Fruit fly (Drosophila melanogaster) Kc167 (cell line): Measurements from ENCODE around the gene gry.

Source experiments
- Myc ChIP-seq: fragments of >200 bp; optimal IDR thresholded peaks from 2 replicates; lab custom pipeline; 2017; ENCODE audit warnings: missing external identifiers
- Sin3A ChIP-seq: fragments of >200 bp; optimal IDR thresholded peaks from 2 replicates; lab custom pipeline; 2018; ENCODE audit warnings: missing external identifiers
- h ChIP-seq: fragments of >200 bp; optimal IDR thresholded peaks from 3 replicates; lab custom pipeline; 2018; ENCODE audit warnings: missing external identifiers
- insv ChIP-seq: fragments of >200 bp; optimal IDR thresholded peaks from 3 replicates; lab custom pipeline; 2018; ENCODE audit warnings: missing external identifiers
- psq ChIP-seq: fragments of >200 bp; optimal IDR thresholded peaks from 2 replicates; lab custom pipeline; 2017; ENCODE audit warnings: missing external identifiers
- ttk ChIP-seq: sonication (Bioruptor generic); optimal IDR thresholded peaks from 2 replicates; lab custom pipeline; 2017; ENCODE audit warnings: missing external identifiers

DNA sequence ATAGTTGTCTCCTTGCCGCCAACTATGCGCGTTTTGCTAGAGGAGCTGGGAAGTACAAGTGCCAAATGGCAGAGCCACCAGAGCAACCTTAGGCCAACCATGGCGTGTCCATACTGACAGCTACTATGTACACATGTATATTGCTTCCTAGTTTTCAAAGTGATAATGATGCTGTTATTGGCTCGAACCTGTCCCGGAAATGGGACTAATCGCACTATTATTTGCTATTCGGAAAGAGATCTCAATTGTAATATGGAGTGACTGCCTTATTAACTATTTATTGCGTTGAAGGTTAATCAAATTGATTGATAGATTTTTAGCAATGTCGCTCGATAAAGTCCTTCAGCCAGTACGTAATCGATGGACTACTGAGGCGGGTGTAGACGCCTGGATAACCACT, 5.5 kb downstream of the gry start, which contains the start of gene CG33159:
- no peak for TF ChIP-seq h
- no peak for TF ChIP-seq psq (lab: Kevin White, UChicago)
- TF ChIP-seq Sin3A = no peak
- TF ChIP-seq insv (lab: Kevin White, UChicago) = no peak
- no peak for TF ChIP-seq ttk (lab: Kevin White, UChicago)
- TF ChIP-seq Myc = no peak
